Worm (Caenorhabditis elegans) whole organism, L4 larva: ENCODE data around the gene F16F9.4.

Source experiments
- F26F4.8 ChIP-seq: fragments of 200-800 bp; sonication (Bioruptor generic); conservative IDR thresholded peaks from 2 replicates; pipeline ENCODE4 v1.3.6; 2022; ENCODE audit warnings: missing genetic modification characterization, missing compliant biosample characterization
- Y105C5A.15 ChIP-seq: fragments of 200-800 bp; sonication (Bioruptor generic); IDR thresholded peaks from 2 replicates; pipeline ENCODE4 v1.3.6; 2022; ENCODE audit warnings: missing genetic modification characterization, missing compliant biosample characterization
- Y75B8A.6 ChIP-seq: fragments of 200-800 bp; sonication (Bioruptor generic); IDR thresholded peaks from 2 replicates; pipeline ENCODE4 v1.3.6; 2022; ENCODE audit warnings: missing genetic modification reagents, missing genetic modification characterization, missing compliant biosample characterization
- aha-1 ChIP-seq: fragments of 150-350 bp; peaks from one replicate; lab custom pipeline; 2014; ENCODE audit warnings: missing biosample characterization, missing genetic modification characterization
- aly-2 ChIP-seq: sonication (generic microtip); optimal IDR thresholded peaks from 2 replicates; lab custom pipeline; 2018; ENCODE audit warnings: missing biosample characterization, missing genetic modification characterization
- attf-4 ChIP-seq: sonication (generic microtip); optimal IDR thresholded peaks from 3 replicates; lab custom pipeline; 2017; ENCODE audit warnings: missing biosample characterization, missing genetic modification characterization
- ceh-20 ChIP-seq: fragments of 200-800 bp; sonication (Bioruptor generic); IDR thresholded peaks from 2 replicates; pipeline ENCODE4 v1.3.6; 2022; ENCODE audit warnings: missing genetic modification reagents, missing genetic modification characterization, missing compliant biosample characterization
- ceh-62 ChIP-seq: sonication (generic microtip); optimal IDR thresholded peaks from 2 replicates; lab custom pipeline; 2017; ENCODE audit warnings: missing biosample characterization, missing genetic modification characterization
- ctbp-1 ChIP-seq: fragments of 200-800 bp; sonication (Bioruptor generic); IDR thresholded peaks from 2 replicates; pipeline ENCODE4 v1.3.6; 2022; ENCODE audit warnings: missing genetic modification reagents, missing genetic modification characterization, missing compliant biosample characterization
- daf-16 ChIP-seq, 3 experiments: sonication (generic microtip); optimal IDR thresholded peaks; 2 replicates each; lab custom pipeline; 2016 to 2017; ENCODE audit warnings: missing genetic modification characterization in 3 of 3, missing genetic modification reagents in 3 of 3, mild to moderate bottlenecking in 2 of 3, missing compliant biosample characterization in 2 of 3, missing biosample characterization in 1 of 3, moderate library complexity in 1 of 3
- dmd-8 ChIP-seq: fragments of 200-800 bp; sonication (Bioruptor generic); IDR thresholded peaks from 2 replicates; pipeline ENCODE4 v1.3.6; 2022; ENCODE audit warnings: missing genetic modification characterization, missing compliant biosample characterization
- dmd-9 ChIP-seq: fragments of 200-800 bp; sonication (Bioruptor generic); IDR thresholded peaks from 2 replicates; pipeline ENCODE4 v1.3.6; 2022; ENCODE audit warnings: missing genetic modification reagents, missing genetic modification characterization, missing compliant biosample characterization
- dve-1 ChIP-seq: sonication (generic microtip); optimal IDR thresholded peaks from 2 replicates; lab custom pipeline; 2017; ENCODE audit warnings: antibody characterized with exemption, mild to moderate bottlenecking, missing genetic modification characterization, missing compliant biosample characterization; ENCODE audit not compliant: insufficient read depth
- fkh-10 ChIP-seq: fragments of 150-350 bp; optimal IDR thresholded peaks from 2 replicates; lab custom pipeline; 2014; ENCODE audit warnings: missing biosample characterization, missing genetic modification reagents, missing genetic modification characterization
- hlh-30 ChIP-seq: sonication (generic microtip); optimal IDR thresholded peaks from 2 replicates; lab custom pipeline; 2017; ENCODE audit warnings: antibody characterized with exemption, mild to moderate bottlenecking, missing genetic modification characterization, missing compliant biosample characterization; ENCODE audit not compliant: insufficient read depth
- hmg-1.1 ChIP-seq: fragments of 200-800 bp; sonication (Bioruptor generic); IDR thresholded peaks from 2 replicates; pipeline ENCODE4 v1.3.6; 2022; ENCODE audit warnings: missing genetic modification reagents, missing genetic modification characterization, missing compliant biosample characterization
- lin-13 ChIP-seq: fragments of 150-350 bp; optimal IDR thresholded peaks from 2 replicates; lab custom pipeline; 2014; ENCODE audit warnings: missing biosample characterization, missing genetic modification reagents, missing genetic modification characterization
- lin-29 ChIP-seq: fragments of 200-800 bp; sonication (Bioruptor generic); IDR thresholded peaks from 2 replicates; pipeline ENCODE4 v1.3.6; 2022; ENCODE audit warnings: missing genetic modification reagents, missing genetic modification characterization, missing compliant biosample characterization
- madf-9 ChIP-seq: fragments of 200-800 bp; sonication (Bioruptor generic); conservative IDR thresholded peaks from 2 replicates; pipeline ENCODE4 v1.3.6; 2022; ENCODE audit warnings: missing genetic modification reagents, missing genetic modification characterization, missing compliant biosample characterization
- mdl-1 ChIP-seq, 2 experiments: fragments of 150-350 bp in 1 of 2; sonication (generic microtip) in 1 of 2; optimal IDR thresholded peaks; 2 replicates each; lab custom pipeline; 2014 to 2017; ENCODE audit warnings: missing biosample characterization in 2 of 2, missing genetic modification characterization in 2 of 2
- mep-1 ChIP-seq: fragments of 150-350 bp; sonication (generic microtip); optimal IDR thresholded peaks from 3 replicates; lab custom pipeline; 2014; ENCODE audit warnings: missing biosample characterization, missing genetic modification characterization
- mes-2 ChIP-seq: sonication (generic microtip); optimal IDR thresholded peaks from 2 replicates; lab custom pipeline; 2016; ENCODE audit warnings: missing genotype, mild to moderate bottlenecking, missing genetic modification characterization, missing compliant biosample characterization; ENCODE audit not compliant: poor library complexity, severe bottlenecking
- mxl-3 ChIP-seq: fragments of 200-800 bp; sonication (Bioruptor generic); optimal IDR thresholded peaks from 2 replicates; lab custom pipeline; 2018; ENCODE audit warnings: mild to moderate bottlenecking, missing genetic modification characterization, missing compliant biosample characterization
- nhr-237 ChIP-seq: sonication (generic microtip); optimal IDR thresholded peaks from 2 replicates; lab custom pipeline; 2017; ENCODE audit warnings: missing biosample characterization, missing genetic modification characterization
- nhr-25 ChIP-seq: sonication (generic microtip); optimal IDR thresholded peaks from 2 replicates; lab custom pipeline; 2017; ENCODE audit warnings: missing genetic modification characterization, mild to moderate bottlenecking, missing compliant biosample characterization, antibody characterized with exemption, moderate library complexity, borderline replicate concordance; ENCODE audit not compliant: insufficient read depth
- nhr-28 ChIP-seq: fragments of 150-350 bp; optimal IDR thresholded peaks from 2 replicates; lab custom pipeline; 2014; ENCODE audit warnings: missing biosample characterization, missing genetic modification characterization
- nhr-48 ChIP-seq: sonication (generic microtip); optimal IDR thresholded peaks from 2 replicates; lab custom pipeline; 2016; ENCODE audit warnings: mild to moderate bottlenecking, missing genetic modification characterization, missing compliant biosample characterization
- nhr-77 ChIP-seq: fragments of 150-350 bp; optimal IDR thresholded peaks from 2 replicates; lab custom pipeline; 2014; ENCODE audit warnings: missing biosample characterization, missing genetic modification characterization
- pha-4 ChIP-seq, 2 experiments: fragments of 150-350 bp in 1 of 2; fragments of 200-800 bp in 1 of 2; sonication (Bioruptor generic) in 1 of 2; IDR thresholded peaks in 1 of 2; optimal IDR thresholded peaks in 1 of 2; 2 replicates each; pipeline versions ENCODE4 v1.3.6 to Lab custom; 2014 to 2022; ENCODE audit warnings: missing genetic modification characterization in 2 of 2, missing genetic modification reagents in 2 of 2, missing biosample characterization in 1 of 2, missing compliant biosample characterization in 1 of 2
- php-3 ChIP-seq: fragments of 200-800 bp; sonication (Bioruptor generic); IDR thresholded peaks from 2 replicates; pipeline ENCODE4 v1.3.6; 2022; ENCODE audit warnings: missing genetic modification reagents, missing genetic modification characterization, missing compliant biosample characterization
- pqm-1 ChIP-seq: sonication (generic microtip); optimal IDR thresholded peaks from 2 replicates; lab custom pipeline; 2017; ENCODE audit warnings: missing biosample characterization, missing genetic modification characterization
- sdz-12 ChIP-seq: fragments of 200-800 bp; sonication (Bioruptor generic); optimal IDR thresholded peaks from 2 replicates; lab custom pipeline; 2018; ENCODE audit warnings: mild to moderate bottlenecking, missing genetic modification characterization, missing compliant biosample characterization
- set-16 ChIP-seq: fragments of 200-800 bp; sonication (Bioruptor generic); IDR thresholded peaks from 2 replicates; pipeline ENCODE4 v1.3.6; 2022; ENCODE audit warnings: missing genetic modification reagents, missing genetic modification characterization, missing compliant biosample characterization
- skn-1 ChIP-seq: fragments of 150-350 bp; optimal IDR thresholded peaks from 2 replicates; lab custom pipeline; 2014; ENCODE audit warnings: missing biosample characterization, missing genetic modification characterization
- tag-97 ChIP-seq: fragments of 200-800 bp; sonication (Bioruptor generic); IDR thresholded peaks from 2 replicates; pipeline ENCODE4 v1.3.6; 2022; ENCODE audit warnings: missing genetic modification characterization, missing compliant biosample characterization
- unc-39 ChIP-seq: sonication (generic microtip); optimal IDR thresholded peaks from 2 replicates; lab custom pipeline; 2017; ENCODE audit warnings: missing biosample characterization, missing genetic modification characterization
- unc-62 ChIP-seq, 3 experiments: fragments of 150-350 bp in 1 of 3; sonication (generic microtip); optimal IDR thresholded peaks in 2 of 3; peaks in 1 of 3; 1 replicate in 1 of 3; 2 replicates in 2 of 3; lab custom pipeline; 2014 to 2017; ENCODE audit warnings: missing biosample characterization in 3 of 3, missing genetic modification characterization in 3 of 3, missing genetic modification reagents in 3 of 3, missing genotype in 1 of 3
- zag-1 ChIP-seq: fragments of 150-350 bp; optimal IDR thresholded peaks from 2 replicates; lab custom pipeline; 2014; ENCODE audit warnings: missing biosample characterization, missing genetic modification characterization
- zfp-3 ChIP-seq: fragments of 200-800 bp; sonication (Bioruptor generic); conservative IDR thresholded peaks from 2 replicates; pipeline ENCODE4 v1.3.6; 2022; ENCODE audit warnings: missing genetic modification reagents, missing genetic modification characterization, missing compliant biosample characterization
- ztf-11 ChIP-seq: fragments of 150-350 bp; optimal IDR thresholded peaks from 2 replicates; lab custom pipeline; 2014; ENCODE audit warnings: missing biosample characterization, missing genetic modification characterization

The F16F9.4 gene

ce11 chrX:8495005-8495404, 31.8 kb upstream of the F16F9.4 start, which contains the start of gene T01B10.5:
Gene T01B10.5, plus strand, starts transcription at chrX:8495305.
- no peak for TF ChIP-seq zag-1
- no peak for TF ChIP-seq F26F4.8
- TF ChIP-seq pha-4 (GFP tag; IDR thresholded peaks at IDR 0.05; lab: Robert Waterston, UW) = no peak
- TF ChIP-seq pha-4 (tag; optimal IDR thresholded peaks at IDR 0.05; lab: Kevin White, UChicago) = no peak
- no peak for TF ChIP-seq sdz-12
- TF ChIP-seq ceh-20 (GFP tag; lab: Robert Waterston, UW) = no peak
- TF ChIP-seq lin-13 = no peak
- no peak for TF ChIP-seq nhr-237 (tag; lab: Kevin White, UChicago)
- TF ChIP-seq tag-97 (GFP tag; lab: Robert Waterston, UW) = no peak
- no peak for TF ChIP-seq skn-1
- no peak for TF ChIP-seq ztf-11 (tag; lab: Kevin White, UChicago)
- TF ChIP-seq, all 104 proteins: peak for 0

- TF ChIP-seq nhr-77 (tag; lab: Kevin White, UChicago) (peak; percentile 9), hlh-30 (tag; lab: Kevin White, UChicago) (peak; percentile 11), mes-2 (tag; lab: Kevin White, UChicago) (no peak), dve-1 (tag; lab: Kevin White, UChicago) (peak; percentile 26), daf-16 (GFP tag; optimal IDR thresholded peaks at IDR 0.05; lab: Kevin White, UChicago) (no peak), daf-16 (tag; optimal IDR thresholded peaks at IDR 0.05; lab: Kevin White, UChicago) (peak; percentile 91), pqm-1 (tag; lab: Kevin White, UChicago) (peak; percentile 19), nhr-28 (tag; lab: Kevin White, UChicago) (peak; percentile 71), aha-1 (no peak)
Measured at ce11 chrX:8492750-8493149, 29.6 kb upstream of the F16F9.4 start.

- no peak for TF ChIP-seq lin-29 (GFP tag; lab: Robert Waterston, UW)
- no peak for TF ChIP-seq set-16
- 0 out of 2 replicates have a peak, but pooled peaks have one; percentile 30 for TF ChIP-seq ctbp-1 (GFP tag; lab: Robert Waterston, UW)
- TF ChIP-seq fkh-10 (GFP tag; lab: Kevin White, UChicago) = peak; percentile 87
- TF ChIP-seq pha-4 (GFP tag; IDR thresholded peaks at IDR 0.05; lab: Robert Waterston, UW) = no peak
- no peak for TF ChIP-seq pha-4 (tag; optimal IDR thresholded peaks at IDR 0.05; lab: Kevin White, UChicago)
- no peak for TF ChIP-seq dmd-9
Measured at ce11 chrX:8489886-8490285, 26.7 kb upstream of the F16F9.4 start.

ce11 chrX:8489415-8489814, 26.3 kb upstream of the F16F9.4 start:
- TF ChIP-seq mxl-3 (GFP tag; lab: Kevin White, UChicago) (no peak), unc-62 (GFP tag; optimal IDR thresholded peaks at IDR 0.05 in 1 of 2; lab: Kevin White, UChicago) (peak in 1 of 2 experiments; percentile 92), unc-62 (tag; optimal IDR thresholded peaks at IDR 0.05; lab: Kevin White, UChicago) (no peak), zag-1 (no peak), nhr-25 (tag; lab: Kevin White, UChicago) (no peak), Y105C5A.15 (GFP tag; lab: Robert Waterston, UW) (no peak), aha-1 (peak; percentile 52), dmd-8 (GFP tag; lab: Robert Waterston, UW) (no peak), unc-39 (tag; lab: Kevin White, UChicago) (no peak), ceh-62 (tag; lab: Kevin White, UChicago) (no peak), php-3 (GFP tag; lab: Robert Waterston, UW) (no peak)
- TF ChIP-seq, all 104 proteins: peak for 2

- TF ChIP-seq zfp-3 (GFP tag; lab: Robert Waterston, UW) = no peak
- no peak for TF ChIP-seq aly-2 (tag; lab: Kevin White, UChicago)
- no peak for TF ChIP-seq Y75B8A.6
- TF ChIP-seq mdl-1 (tag; optimal IDR thresholded peaks at IDR 0.05; lab: Kevin White, UChicago) = peak in 1 of 2 experiments; percentile 52
- peak; percentile 62 for TF ChIP-seq nhr-48 (tag; lab: Kevin White, UChicago)
- no peak for TF ChIP-seq F26F4.8
- no peak for TF ChIP-seq mep-1 (tag; lab: Kevin White, UChicago)
- no peak for TF ChIP-seq madf-9
- TF ChIP-seq hmg-1.1 (GFP tag; lab: Robert Waterston, UW) = no peak
- no peak for TF ChIP-seq attf-4 (tag; lab: Kevin White, UChicago)
- peak; percentile 52 for TF ChIP-seq nhr-28 (tag; lab: Kevin White, UChicago)
- TF ChIP-seq mxl-3 (GFP tag; lab: Kevin White, UChicago) = peak; percentile 33
- no peak for TF ChIP-seq ceh-20 (GFP tag; lab: Robert Waterston, UW)
Measured at ce11 chrX:8485392-8485791, 22.2 kb upstream of the F16F9.4 start.
